Fruit fly (Drosophila melanogaster) whole organism, embryonic: ENCODE results near the gene CG42542.

ENCODE experiments used
- Atf-2 ChIP-seq: fragments of 200-800 bp; sonication (Bioruptor generic); optimal IDR thresholded peaks from 2 replicates; lab custom pipeline; 2016; ENCODE audit warnings: missing biosample characterization, missing genetic modification characterization
- Atf3 ChIP-seq: fragments of 200-800 bp; sonication (Bioruptor generic); optimal IDR thresholded peaks from 3 replicates; lab custom pipeline; 2016; ENCODE audit warnings: missing biosample characterization, missing genetic modification characterization
- CG10274 ChIP-seq: fragments of 200-800 bp; sonication (Bioruptor generic); optimal IDR thresholded peaks from 3 replicates; lab custom pipeline; 2017; ENCODE audit warnings: missing biosample characterization, mild to moderate bottlenecking, missing genetic modification characterization
- CG10543 ChIP-seq: fragments of 200-800 bp; sonication (Bioruptor generic); optimal IDR thresholded peaks from 3 replicates; lab custom pipeline; 2017; ENCODE audit warnings: missing biosample characterization, mild to moderate bottlenecking, missing genetic modification characterization, moderate library complexity
- CG10959 ChIP-seq: fragments of 200-800 bp; sonication (Bioruptor generic); IDR thresholded peaks from 2 replicates; pipeline ENCODE4 v1.3.6; 2022; ENCODE audit warnings: missing biosample characterization, missing genetic modification characterization
- CG10979 ChIP-seq: fragments of 200-800 bp; sonication (Bioruptor generic); optimal IDR thresholded peaks from 2 replicates; lab custom pipeline; 2018; ENCODE audit warnings: missing biosample characterization, mild to moderate bottlenecking, missing genetic modification characterization, moderate library complexity
- CG11456 ChIP-seq: fragments of 200-800 bp; sonication (Bioruptor generic); IDR thresholded peaks from 3 replicates; pipeline ENCODE4 v1.3.6; 2022; ENCODE audit warnings: missing biosample characterization, missing genetic modification characterization
- CG13424 ChIP-seq: fragments of 200-800 bp; sonication (Bioruptor generic); optimal IDR thresholded peaks from 2 replicates; lab custom pipeline; 2019; ENCODE audit warnings: missing biosample characterization, mild to moderate bottlenecking, missing genetic modification characterization, moderate library complexity
- CG13775 ChIP-seq: fragments of 200-800 bp; sonication (Bioruptor generic); optimal IDR thresholded peaks from 3 replicates; lab custom pipeline; 2017; ENCODE audit warnings: missing biosample characterization, mild to moderate bottlenecking, missing genetic modification characterization
- CG1529 ChIP-seq: fragments of 200-800 bp; sonication (Bioruptor generic); optimal IDR thresholded peaks from 3 replicates; lab custom pipeline; 2018; ENCODE audit warnings: missing biosample characterization, missing genetic modification characterization
- CG15696 ChIP-seq: fragments of 200-800 bp; sonication (Bioruptor generic); optimal IDR thresholded peaks from 2 replicates; lab custom pipeline; 2019; ENCODE audit warnings: missing biosample characterization, mild to moderate bottlenecking, missing genetic modification characterization, moderate library complexity
- CG16779 ChIP-seq: fragments of 200-800 bp; sonication (Bioruptor generic); IDR thresholded peaks from 2 replicates; pipeline ENCODE4 v1.3.6; 2022; ENCODE audit warnings: missing biosample characterization, missing genetic modification characterization
- CG17568 ChIP-seq: fragments of 200-800 bp; sonication (Bioruptor generic); optimal IDR thresholded peaks from 2 replicates; lab custom pipeline; 2018; ENCODE audit warnings: missing biosample characterization, mild to moderate bottlenecking, missing genetic modification characterization, moderate library complexity
- CG17829 ChIP-seq: fragments of 200-800 bp; optimal IDR thresholded peaks from 2 replicates; lab custom pipeline; 2019; ENCODE audit warnings: missing biosample characterization, mild to moderate bottlenecking, missing genetic modification characterization, moderate library complexity
- CG2712 ChIP-seq: fragments of 200-800 bp; optimal IDR thresholded peaks from 3 replicates; lab custom pipeline; 2019; ENCODE audit warnings: missing biosample characterization, mild to moderate bottlenecking, missing genetic modification characterization, moderate library complexity
- CG30020 ChIP-seq: fragments of 200-800 bp; optimal IDR thresholded peaks from 2 replicates; lab custom pipeline; 2019; ENCODE audit warnings: missing biosample characterization, mild to moderate bottlenecking, missing genetic modification characterization, moderate library complexity
- CG30431 ChIP-seq: fragments of 200-800 bp; sonication (Bioruptor generic); optimal IDR thresholded peaks from 2 replicates; lab custom pipeline; 2017; ENCODE audit warnings: missing biosample characterization, missing genetic modification characterization
- CG34224 ChIP-seq: fragments of 200-800 bp; sonication (Bioruptor generic); IDR thresholded peaks from 3 replicates; pipeline ENCODE4 v1.3.6; 2022; ENCODE audit warnings: missing biosample characterization, missing genetic modification characterization; ENCODE audit not compliant: partially characterized antibody
- CG6272 ChIP-seq: fragments of 200-800 bp; sonication (Bioruptor generic); IDR thresholded peaks from 2 replicates; pipeline ENCODE4 v1.3.6; 2022; ENCODE audit warnings: missing biosample characterization, missing genetic modification characterization
- CG6689 ChIP-seq: fragments of 200-800 bp; sonication (Bioruptor generic); IDR thresholded peaks from 2 replicates; pipeline ENCODE4 v1.3.6; 2022; ENCODE audit warnings: missing biosample characterization, missing genetic modification characterization
- CG7271 ChIP-seq: fragments of 200-800 bp; sonication (Bioruptor generic); optimal IDR thresholded peaks from 2 replicates; lab custom pipeline; 2018; ENCODE audit warnings: missing biosample characterization, mild to moderate bottlenecking, missing genetic modification characterization, moderate library complexity
- CG8944 ChIP-seq: fragments of 200-800 bp; sonication (Bioruptor generic); optimal IDR thresholded peaks from 3 replicates; lab custom pipeline; 2016; ENCODE audit warnings: missing biosample characterization, missing genetic modification characterization
- CG9817 ChIP-seq: fragments of 200-800 bp; sonication (Bioruptor generic); optimal IDR thresholded peaks from 2 replicates; lab custom pipeline; 2018; ENCODE audit warnings: missing biosample characterization, mild to moderate bottlenecking, missing genetic modification characterization, moderate library complexity
- CkIIα-i1 ChIP-seq: fragments of 200-800 bp; sonication (Bioruptor generic); IDR thresholded peaks from 2 replicates; pipeline ENCODE4 v1.3.6; 2022; ENCODE audit warnings: missing biosample characterization, missing genetic modification characterization
- D19A ChIP-seq: fragments of 200-800 bp; optimal IDR thresholded peaks from 3 replicates; lab custom pipeline; 2019; ENCODE audit warnings: missing biosample characterization, mild to moderate bottlenecking, missing genetic modification characterization, moderate library complexity
- Dbx ChIP-seq: fragments of 200-800 bp; sonication (Bioruptor generic); IDR thresholded peaks from 3 replicates; pipeline ENCODE4 v1.3.6; 2022; ENCODE audit warnings: missing biosample characterization, missing genetic modification characterization
- Dll ChIP-seq: fragments of 200-800 bp; sonication (Bioruptor generic); IDR thresholded peaks from 4 replicates; pipeline ENCODE4 v1.3.6; 2022; ENCODE audit warnings: missing biosample characterization, missing genetic modification characterization; ENCODE audit not compliant: partially characterized antibody
- E2f1 ChIP-seq: fragments of 200-800 bp; sonication (Bioruptor generic); IDR thresholded peaks from 2 replicates; pipeline ENCODE4 v1.3.6; 2022; ENCODE audit warnings: missing biosample characterization, missing genetic modification characterization
- Fer3 ChIP-seq: fragments of 200-800 bp; sonication (Bioruptor generic); optimal IDR thresholded peaks from 2 replicates; lab custom pipeline; 2018; ENCODE audit warnings: missing biosample characterization, mild to moderate bottlenecking, missing genetic modification characterization, moderate library complexity
- MTF-1 ChIP-seq: fragments of 200-800 bp; sonication (Bioruptor generic); optimal IDR thresholded peaks from 2 replicates; lab custom pipeline; 2018; ENCODE audit warnings: missing biosample characterization, mild to moderate bottlenecking, missing genetic modification characterization, borderline replicate concordance
- Max ChIP-seq: fragments of 200-800 bp; sonication (Bioruptor generic); optimal IDR thresholded peaks from 2 replicates; lab custom pipeline; 2016; ENCODE audit warnings: missing biosample characterization, mild to moderate bottlenecking, missing genetic modification characterization
- Nf-YA ChIP-seq: fragments of 200-800 bp; sonication (Bioruptor generic); IDR thresholded peaks from 2 replicates; pipeline ENCODE4 v1.3.6; 2022; ENCODE audit warnings: missing biosample characterization, missing genetic modification characterization
- PHDP ChIP-seq: fragments of 200-800 bp; sonication (Bioruptor generic); optimal IDR thresholded peaks from 3 replicates; lab custom pipeline; 2018; ENCODE audit warnings: missing biosample characterization, mild to moderate bottlenecking, missing genetic modification characterization, moderate library complexity
- Sox100B ChIP-seq: fragments of 200-800 bp; sonication (Bioruptor generic); optimal IDR thresholded peaks from 3 replicates; lab custom pipeline; 2018; ENCODE audit warnings: missing biosample characterization, mild to moderate bottlenecking, missing genetic modification characterization
- ap ChIP-seq: fragments of 200-800 bp; sonication (Bioruptor generic); IDR thresholded peaks from 2 replicates; pipeline ENCODE4 v1.3.6; 2022; ENCODE audit warnings: missing biosample characterization, missing genetic modification characterization
- bowl ChIP-seq: fragments of 200-800 bp; sonication (Bioruptor generic); IDR thresholded peaks from 2 replicates; pipeline ENCODE4 v1.3.6; 2022; ENCODE audit warnings: missing biosample characterization, missing genetic modification characterization
- croc ChIP-seq: fragments of 200-800 bp; sonication (Bioruptor generic); conservative IDR thresholded peaks from 3 replicates; pipeline ENCODE4 v1.3.6; 2022; ENCODE audit warnings: missing biosample characterization, missing genetic modification characterization
- dati ChIP-seq: fragments of 200-800 bp; sonication (Bioruptor generic); IDR thresholded peaks from 2 replicates; pipeline ENCODE4 v1.3.6; 2022; ENCODE audit warnings: missing biosample characterization, missing genetic modification characterization
- ewg ChIP-seq: fragments of 200-800 bp; sonication (Bioruptor generic); optimal IDR thresholded peaks from 3 replicates; lab custom pipeline; 2017; ENCODE audit warnings: mild to moderate bottlenecking, missing biosample characterization, missing genetic modification reagents, missing genetic modification characterization
- gfzf ChIP-seq: fragments of 200-800 bp; sonication (Bioruptor generic); optimal IDR thresholded peaks from 2 replicates; lab custom pipeline; 2016; ENCODE audit warnings: missing biosample characterization, mild to moderate bottlenecking, missing genetic modification characterization, moderate library complexity
- insv ChIP-seq, 2 experiments: fragments of 200-800 bp; sonication (Bioruptor generic); optimal IDR thresholded peaks; 3 replicates each; lab custom pipeline; 2016 to 2018; ENCODE audit warnings: missing biosample characterization in 2 of 2, missing genetic modification characterization in 2 of 2
- jigr1 ChIP-seq: fragments of 200-800 bp; sonication (Bioruptor generic); IDR thresholded peaks from 3 replicates; pipeline ENCODE4 v1.3.6; 2022; ENCODE audit warnings: missing biosample characterization, missing genetic modification characterization
- kni ChIP-seq: fragments of 200-800 bp; sonication (Bioruptor generic); optimal IDR thresholded peaks from 3 replicates; lab custom pipeline; 2017; ENCODE audit warnings: mild to moderate bottlenecking, missing biosample characterization, missing genetic modification reagents, missing genetic modification characterization
- maf-S ChIP-seq: fragments of 200-800 bp; sonication (Bioruptor generic); optimal IDR thresholded peaks from 2 replicates; lab custom pipeline; 2016; ENCODE audit warnings: missing biosample characterization, missing genetic modification characterization
- slp2 ChIP-seq: fragments of 200-800 bp; sonication (Bioruptor generic); optimal IDR thresholded peaks from 2 replicates; lab custom pipeline; 2016; ENCODE audit warnings: missing biosample characterization, missing genetic modification characterization
- sqz ChIP-seq: fragments of 200-800 bp; sonication (Bioruptor generic); optimal IDR thresholded peaks from 3 replicates; lab custom pipeline; 2018; ENCODE audit warnings: missing biosample characterization, mild to moderate bottlenecking, missing genetic modification characterization
- toy ChIP-seq: fragments of 200-800 bp; sonication (Bioruptor generic); IDR thresholded peaks from 2 replicates; pipeline ENCODE4 v1.3.6; 2022; ENCODE audit warnings: missing biosample characterization, missing genetic modification characterization
- wdn ChIP-seq: fragments of 200-800 bp; sonication (Bioruptor generic); IDR thresholded peaks from 2 replicates; pipeline ENCODE4 v1.3.6; 2022; ENCODE audit warnings: missing biosample characterization, missing genetic modification characterization
- wor ChIP-seq: fragments of 200-800 bp; sonication (Bioruptor generic); IDR thresholded peaks from 2 replicates; pipeline ENCODE4 v1.3.6; 2022; ENCODE audit warnings: missing biosample characterization, missing genetic modification characterization

Gene CG42542

DNA sequence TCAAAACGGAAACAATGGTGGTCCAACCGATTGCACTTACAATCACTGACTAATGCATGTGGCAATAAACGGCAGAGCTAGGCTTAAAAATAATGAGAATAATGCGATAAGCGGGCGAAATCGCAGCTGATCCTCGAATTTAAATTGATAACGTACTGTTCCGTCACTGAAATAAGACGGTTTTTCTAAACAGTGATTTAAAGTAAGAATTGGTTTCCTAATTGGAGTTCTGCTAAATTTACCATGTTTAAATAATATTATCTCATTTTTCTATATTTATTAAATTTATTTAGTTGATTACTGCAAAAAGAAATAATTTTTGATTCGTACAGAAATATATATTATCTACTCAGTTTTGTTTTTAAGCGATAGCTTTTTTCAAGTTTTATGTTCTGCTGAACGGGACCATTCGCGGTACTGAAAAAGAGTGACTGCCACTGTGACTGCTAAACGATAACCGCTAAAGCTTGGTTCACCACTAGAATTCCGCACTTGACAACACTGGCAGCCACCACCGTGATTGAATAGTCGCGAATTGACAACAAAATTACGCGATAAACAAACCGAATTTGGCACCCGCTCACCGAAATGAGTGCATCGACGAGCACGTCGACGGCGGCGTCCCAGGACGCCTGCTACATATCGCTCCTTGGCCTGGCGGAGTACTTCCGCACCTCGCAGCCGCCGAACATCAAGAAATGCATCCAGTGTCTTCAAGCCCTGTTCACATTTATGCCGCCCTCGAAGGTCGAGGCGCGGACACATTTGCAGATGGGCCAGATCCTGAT is 12.5 kb downstream of the CG42542 start, which contains the start of the genes Spn88Eb and Mau2 (continued):
- TF ChIP-seq CG11456 (GFP tag; lab: Robert Waterston, UW) (peak; percentile 89), CkIIα-i1 (GFP tag; lab: Robert Waterston, UW) (no peak), toy (GFP tag; lab: Robert Waterston, UW) (no peak; the same call in 1 of the 2 replicates), Atf-2 (no peak), CG17829 (tag; lab: Kevin White, UChicago) (peak; percentile 77), CG10979 (tag; lab: Kevin White, UChicago) (peak; percentile 43), Max (GFP tag; lab: Kevin White, UChicago) (peak; percentile 42), Fer3 (tag; lab: Kevin White, UChicago) (peak; percentile 53), MTF-1 (peak; percentile 4), wor (GFP tag; lab: Robert Waterston, UW) (no peak), Atf3 (no peak), maf-S (peak; percentile 53), CG13424 (tag; lab: Kevin White, UChicago) (peak; percentile 60), jigr1 (GFP tag; lab: Robert Waterston, UW) (no peak), PHDP (tag; lab: Kevin White, UChicago) (peak; percentile 33), CG6272 (GFP tag; lab: Robert Waterston, UW) (peak; percentile 75), CG9817 (tag; lab: Kevin White, UChicago) (peak; percentile 71), kni (GFP tag; lab: Kevin White, UChicago) (no peak), CG8944 (GFP tag; lab: Kevin White, UChicago) (peak; percentile 60), CG1529 (GFP tag; lab: Kevin White, UChicago) (no peak), ap (GFP tag; lab: Robert Waterston, UW) (no peak), Dbx (peak; percentile 82), CG17568 (GFP tag; lab: Kevin White, UChicago) (no peak)

DNA sequence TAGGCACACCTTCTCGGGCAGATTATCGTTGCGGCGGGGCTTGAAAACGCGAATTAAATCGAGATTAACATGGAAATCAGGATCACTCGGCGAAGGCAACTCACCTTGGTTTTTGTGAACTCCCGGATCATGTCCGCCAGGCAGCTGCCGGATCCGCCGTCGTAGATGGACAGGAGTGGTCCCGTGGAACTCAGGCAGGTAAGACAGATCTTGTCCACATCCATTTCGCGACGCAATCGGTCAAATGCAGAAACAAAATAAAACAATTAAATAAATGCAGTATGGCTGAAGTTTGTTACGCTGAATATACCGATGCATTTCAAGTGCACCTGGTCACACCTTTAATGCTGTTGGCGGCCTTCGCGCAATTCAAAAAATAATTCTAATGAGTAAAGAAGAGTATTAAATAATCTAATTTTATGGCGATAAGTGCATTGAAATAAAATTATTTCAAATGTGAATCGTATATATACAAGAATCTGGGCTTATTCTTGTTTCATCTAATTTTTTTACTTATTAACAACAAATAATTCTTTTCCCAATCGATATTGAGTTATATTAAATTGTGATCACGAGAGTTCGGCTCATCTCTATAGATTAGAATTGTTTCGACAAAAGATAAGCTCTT is 17.1 kb downstream of the CG42542 start, which contains the start of the genes CG6654 and CG4210:
Gene CG6654 (minus strand): TSS at position 297 of the 628 bp plus-strand sequence.
Gene CG4210 (plus strand): TSS at position 613 of the 628 bp plus-strand sequence.
- no peak for TF ChIP-seq croc (GFP tag; lab: Robert Waterston, UW)
- no peak for TF ChIP-seq Sox100B (GFP tag; lab: Kevin White, UChicago)
- no peak for TF ChIP-seq D19A (tag; lab: Kevin White, UChicago)
- peak; percentile 49 for TF ChIP-seq CG2712
- no peak for TF ChIP-seq CG10274 (GFP tag; lab: Kevin White, UChicago)
- TF ChIP-seq bowl (GFP tag; lab: Robert Waterston, UW) = no peak
- TF ChIP-seq E2f1 (GFP tag; lab: Robert Waterston, UW) = no peak
- TF ChIP-seq CG30431 = no peak
- peak; percentile 3 for TF ChIP-seq CG13775 (GFP tag; lab: Kevin White, UChicago)
- no peak for TF ChIP-seq wdn (GFP tag; lab: Robert Waterston, UW)
- peak; percentile 77 for TF ChIP-seq CG34224 (GFP tag; lab: Robert Waterston, UW)
- no peak for TF ChIP-seq CG10959 (GFP tag; lab: Robert Waterston, UW)
- TF ChIP-seq gfzf (GFP tag; lab: Kevin White, UChicago) = peak; percentile 86
- no peak for TF ChIP-seq CG10543
- TF ChIP-seq CG6689 (GFP tag; lab: Robert Waterston, UW) = no peak
- no peak for TF ChIP-seq CG7271 (tag; lab: Kevin White, UChicago)
- TF ChIP-seq CG16779 (GFP tag; lab: Robert Waterston, UW) = no peak
- peak; percentile 56 for TF ChIP-seq CG15696
- no peak for TF ChIP-seq Nf-YA (GFP tag; lab: Robert Waterston, UW)
- no peak for TF ChIP-seq ewg
- no peak for TF ChIP-seq insv (GFP tag; optimal IDR thresholded peaks at IDR 0.05; lab: Kevin White, UChicago)
- TF ChIP-seq slp2 (GFP tag; lab: Kevin White, UChicago) = no peak
- peak; percentile 69 for TF ChIP-seq Dll (GFP tag; lab: Robert Waterston, UW)
- TF ChIP-seq CG30020 = peak; percentile 47
- TF ChIP-seq dati (GFP tag; lab: Robert Waterston, UW) = no peak
- no peak for TF ChIP-seq Atf3
- no peak for TF ChIP-seq sqz
